Worm (Caenorhabditis elegans) whole organism, early embryonic: ENCODE results near the gene emc-5.

Experiments used
- B0310.2 ChIP-seq: sonication (generic microtip); optimal IDR thresholded peaks from 2 replicates; lab custom pipeline; 2016; ENCODE audit warnings: mild to moderate bottlenecking, missing genetic modification characterization, missing compliant biosample characterization
- F13C5.2 ChIP-seq: sonication (generic microtip); optimal IDR thresholded peaks from 2 replicates; lab custom pipeline; 2017; ENCODE audit warnings: mild to moderate bottlenecking, missing genetic modification characterization, inconsistent platforms, missing compliant biosample characterization
- hmbx-1 ChIP-seq: sonication (generic microtip); optimal IDR thresholded peaks from 2 replicates; lab custom pipeline; 2016; ENCODE audit warnings: mild to moderate bottlenecking, missing genetic modification characterization, missing compliant biosample characterization
- tbx-37 ChIP-seq: fragments of 200-800 bp; sonication (Bioruptor generic); conservative IDR thresholded peaks from 2 replicates; pipeline ENCODE4 v1.3.6; 2022; ENCODE audit warnings: missing genetic modification reagents, missing genetic modification characterization, missing compliant biosample characterization

ce11 chrII:11538741-11539140 lies 42.2 kb downstream of the emc-5 start, which contains the start of gene Y62F5A.9:
- TF ChIP-seq B0310.2 (tag; lab: Kevin White, UChicago) (no peak), hmbx-1 (tag; lab: Kevin White, UChicago) (no peak), tbx-37 (GFP tag; lab: Robert Waterston, UW) (no peak), F13C5.2 (tag; lab: Kevin White, UChicago) (no peak)
